Worm (Caenorhabditis elegans) whole organism, L4/young adult: ENCODE results near the gene irld-15.
"Not testable (repeated sequence)": the region's sequence is repeated elsewhere in the genome, so short reads cannot be mapped to it uniquely, and the experiment has no call there.

Experiments used
- W03F9.2 ChIP-seq: fragments of 150-350 bp; optimal IDR thresholded peaks from 2 replicates; lab custom pipeline; 2014; ENCODE audit warnings: missing biosample characterization, missing genetic modification characterization
- dao-5 ChIP-seq: sonication (generic microtip); optimal IDR thresholded peaks from 2 replicates; lab custom pipeline; 2016; ENCODE audit warnings: missing genotype, missing genetic modification characterization, moderate library complexity, missing compliant biosample characterization
- him-1 ChIP-seq: sonication (generic microtip); optimal IDR thresholded peaks from 2 replicates; lab custom pipeline; 2016; ENCODE audit warnings: missing genotype, missing genetic modification reagents, missing genetic modification characterization, missing compliant biosample characterization

irld-15 gene

ce11 chrV:2266958-2267357, 36.7 kb downstream of the irld-15 start, which contains the start of gene nhr-275:
nhr-275 (minus strand) TSS chrV:2267058.
- TF ChIP-seq him-1 (no peak), dao-5 (tag; lab: Kevin White, UChicago) (no peak), W03F9.2 (tag; lab: Kevin White, UChicago) (no peak)

DNA sequence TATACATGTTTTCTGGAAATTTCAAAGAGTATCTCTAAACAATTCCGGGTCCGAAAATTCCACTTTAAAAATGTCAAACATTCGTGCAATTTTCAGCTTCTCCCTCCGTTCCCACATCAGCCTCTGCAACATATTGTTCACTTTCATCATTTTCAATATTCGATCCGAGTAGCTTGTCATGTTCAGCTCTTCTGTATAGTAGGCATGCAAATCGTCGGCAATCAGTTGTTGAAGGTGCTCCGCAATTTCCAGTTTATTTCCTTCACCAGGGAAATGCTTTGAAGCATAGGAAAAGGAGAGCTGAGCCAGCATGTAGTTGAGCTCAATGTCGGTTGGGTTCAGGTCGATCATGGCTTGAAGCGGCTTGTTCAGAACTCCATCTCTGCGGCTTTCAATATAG, 38.8 kb downstream of the irld-15 start:
- TF ChIP-seq W03F9.2 (tag; lab: Kevin White, UChicago), result no peak
- TF ChIP-seq dao-5 (tag; lab: Kevin White, UChicago), result no peak
- no peak for TF ChIP-seq him-1

DNA sequence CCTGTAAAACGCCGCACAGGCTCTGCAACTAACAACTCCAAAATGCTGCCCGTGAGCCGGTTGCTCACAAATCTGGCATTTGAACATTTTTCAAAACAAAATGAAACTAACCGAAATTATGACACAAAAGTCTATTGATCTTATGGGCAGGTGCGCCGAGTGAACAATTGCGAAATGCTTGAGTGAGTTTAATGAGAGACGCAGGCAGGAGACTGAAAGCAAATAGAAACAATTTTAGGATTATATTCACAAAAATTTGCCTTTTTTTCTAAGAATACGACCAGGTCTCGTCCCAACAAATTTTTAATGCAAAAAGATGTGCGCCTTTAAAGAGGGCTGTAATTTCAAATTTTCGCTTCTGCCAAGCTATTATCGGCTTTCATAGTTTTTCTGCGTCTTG, 39.2 kb downstream of the irld-15 start, which contains the start of gene nhr-183:
Gene nhr-183, minus strand, starts transcription at position 180 of the 400 bp plus-strand sequence.
- TF ChIP-seq dao-5 (tag; lab: Kevin White, UChicago), result no peak

ce11 chrV:2260660-2261059, 43.0 kb downstream of the irld-15 start, which contains the start of gene F41B5.12:
F41B5.12 (plus strand) TSS chrV:2260960.
- TF ChIP-seq W03F9.2 (tag; lab: Kevin White, UChicago) (no peak), dao-5 (tag; lab: Kevin White, UChicago) (no peak), him-1 (no peak)

ce11 chrV:2259750-2260149, 43.9 kb downstream of the irld-15 start, which contains the start of gene nhr-182:
nhr-182 (minus strand) TSS chrV:2259927.
- TF ChIP-seq dao-5 (tag; lab: Kevin White, UChicago) (no peak), W03F9.2 (tag; lab: Kevin White, UChicago) (no peak), him-1 (no peak)

DNA sequence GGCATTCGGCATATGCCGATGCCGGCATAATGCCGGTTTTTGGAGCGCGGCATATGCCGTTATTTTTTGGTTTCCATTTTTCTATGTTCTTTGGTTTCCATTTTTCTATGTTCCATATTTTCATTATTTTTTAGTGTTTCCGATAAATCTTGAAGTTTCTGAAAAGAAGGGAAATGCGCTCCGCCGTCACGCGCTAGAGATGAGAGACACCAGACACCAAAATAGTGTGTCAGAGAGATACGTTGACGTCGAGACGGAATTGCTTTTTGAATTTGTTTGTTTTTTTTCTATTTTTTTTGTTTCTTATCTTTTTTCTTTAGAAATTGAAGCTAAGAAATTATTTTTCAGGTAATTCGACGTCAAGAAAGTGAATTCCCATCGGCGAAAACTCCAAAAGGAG, 48.5 kb downstream of the irld-15 start, which contains the start of gene F41B5.1:
Gene F41B5.1, plus strand, starts transcription at position 343 of the 400 bp plus-strand sequence.
- not testable (repeated sequence) for TF ChIP-seq W03F9.2 (tag; lab: Kevin White, UChicago); dao-5 (tag; lab: Kevin White, UChicago); him-1

- TF ChIP-seq him-1, result no peak
Measured at ce11 chrV:2254553-2255124, 49.0 kb downstream of the irld-15 start, which contains the start of gene str-253. str-253 (minus strand) TSS chrV:2254603.

DNA sequence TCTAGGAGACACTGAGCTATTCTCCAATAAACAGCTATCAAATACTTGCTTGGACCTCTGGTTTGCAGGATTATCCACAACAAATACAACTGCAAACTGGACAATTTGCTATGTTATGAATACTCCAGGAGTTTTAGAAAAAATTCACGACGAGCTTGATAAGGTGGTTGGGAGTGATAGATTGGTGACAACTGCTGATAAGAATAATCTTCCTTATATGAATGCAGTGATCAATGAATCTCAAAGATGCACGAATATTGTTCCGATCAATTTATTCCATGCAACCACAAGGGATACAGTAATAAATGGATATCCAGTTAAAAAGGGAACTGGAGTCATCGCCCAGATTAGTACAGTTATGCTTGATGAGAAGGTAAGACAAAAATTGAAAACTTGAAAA, 51.9 kb downstream of the irld-15 start:
- TF ChIP-seq him-1 (no peak), W03F9.2 (tag; lab: Kevin White, UChicago) (no peak)
